Worm (Caenorhabditis elegans): Measurements from ENCODE around the gene egl-44.

egl-44 gene

DNA sequence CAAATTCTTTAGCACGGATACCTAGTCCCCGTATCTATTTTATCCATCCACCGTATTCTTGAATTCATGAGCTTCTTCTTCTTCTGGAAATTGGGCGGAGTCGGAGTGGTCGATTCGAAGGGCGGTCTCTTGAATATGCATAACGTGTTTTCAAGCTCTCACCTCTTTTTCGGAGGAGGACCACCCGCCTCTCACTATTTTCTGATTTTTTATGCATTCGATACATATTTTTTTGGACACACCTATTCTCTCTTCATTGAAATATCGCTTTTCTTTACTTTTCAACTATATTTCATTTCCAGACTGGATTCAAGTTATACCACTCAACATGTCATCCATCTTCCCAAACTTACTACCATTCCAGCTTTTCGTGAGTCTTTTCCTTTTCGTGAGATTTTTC, at the start of gene egl-44:
egl-44 (plus strand) TSS at position 301 of the 400 bp plus-strand sequence.
- TF ChIP-seq flt-1 (GFP tag; IDR thresholded peaks at IDR 0.05), result no peak
- TF ChIP-seq T22C8.4 (GFP tag; IDR thresholded peaks at IDR 0.05), result no peak
- TF ChIP-seq cog-1 (tag; optimal IDR thresholded peaks at IDR 0.05), result no peak
- no peak for TF ChIP-seq tab-1 (GFP tag; IDR thresholded peaks at IDR 0.05)
- no peak for TF ChIP-seq klf-2 (GFP tag; conservative IDR thresholded peaks at IDR 0.05)
- TF ChIP-seq med-1 (GFP tag; optimal IDR thresholded peaks at IDR 0.05; ENCODE audit: insufficient read depth), result no peak
- no peak for TF ChIP-seq ztf-29 (GFP tag; IDR thresholded peaks at IDR 0.05)

DNA sequence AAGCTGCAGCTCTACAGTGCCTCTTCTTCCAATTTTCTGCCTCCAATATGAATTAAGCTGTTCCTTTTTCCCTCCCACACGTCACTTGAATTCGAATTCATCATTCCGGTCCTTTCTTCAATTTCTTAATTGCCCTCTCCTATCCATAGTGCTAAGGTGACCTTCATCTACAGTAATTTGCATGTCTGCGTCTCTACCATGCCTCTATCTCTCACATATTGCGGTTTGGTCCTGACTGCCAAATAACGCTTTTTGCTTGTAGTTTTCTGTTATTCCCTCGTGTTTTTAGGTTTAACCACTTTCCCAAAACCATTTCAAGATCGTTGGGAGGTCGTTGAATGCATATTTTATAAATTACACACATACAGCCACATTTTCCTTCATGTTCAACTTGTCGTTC, 47.9 kb upstream of the egl-44 start:
- TF ChIP-seq tab-1 (GFP tag; IDR thresholded peaks at IDR 0.05) (no peak), cog-1 (tag; optimal IDR thresholded peaks at IDR 0.05) (no peak), T22C8.4 (GFP tag; IDR thresholded peaks at IDR 0.05) (no peak)

DNA sequence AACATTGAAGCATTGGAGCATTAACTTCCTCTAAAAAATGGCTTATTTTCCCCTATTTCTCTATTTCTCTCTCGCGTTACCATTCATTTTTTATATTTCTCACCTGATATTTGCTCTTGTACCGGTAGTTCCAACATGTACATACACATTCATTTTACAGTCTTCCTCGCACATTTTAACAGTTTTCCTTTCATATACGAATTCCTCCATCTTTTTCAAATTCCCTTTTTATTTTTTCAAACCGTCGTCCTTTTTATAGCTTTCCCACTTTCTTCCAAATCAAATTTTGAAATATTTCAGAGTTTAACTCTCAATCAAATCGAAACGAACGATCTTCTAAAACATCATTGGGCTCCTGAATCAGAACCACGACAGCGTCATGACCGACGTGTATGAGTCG, 44.4 kb upstream of the egl-44 start, which contains the start of gene rfip-1:
rfip-1 (plus strand) TSS at position 301 of the 400 bp plus-strand sequence.
- TF ChIP-seq flt-1 (GFP tag; IDR thresholded peaks at IDR 0.05), result no peak
- TF ChIP-seq tab-1 (GFP tag; IDR thresholded peaks at IDR 0.05), result no peak
- no peak for TF ChIP-seq ref-1 (GFP tag; conservative IDR thresholded peaks at IDR 0.05)
- no peak for TF ChIP-seq T22C8.4 (GFP tag; IDR thresholded peaks at IDR 0.05)
- TF ChIP-seq ztf-29 (GFP tag; IDR thresholded peaks at IDR 0.05), result no peak
- TF ChIP-seq klf-2 (GFP tag; conservative IDR thresholded peaks at IDR 0.05), result no peak
- no peak for TF ChIP-seq ztf-23 (GFP tag; IDR thresholded peaks at IDR 0.05)
- no peak for TF ChIP-seq cog-1 (tag; optimal IDR thresholded peaks at IDR 0.05)
- no peak for TF ChIP-seq med-1 (GFP tag; optimal IDR thresholded peaks at IDR 0.05; ENCODE audit: insufficient read depth)

DNA sequence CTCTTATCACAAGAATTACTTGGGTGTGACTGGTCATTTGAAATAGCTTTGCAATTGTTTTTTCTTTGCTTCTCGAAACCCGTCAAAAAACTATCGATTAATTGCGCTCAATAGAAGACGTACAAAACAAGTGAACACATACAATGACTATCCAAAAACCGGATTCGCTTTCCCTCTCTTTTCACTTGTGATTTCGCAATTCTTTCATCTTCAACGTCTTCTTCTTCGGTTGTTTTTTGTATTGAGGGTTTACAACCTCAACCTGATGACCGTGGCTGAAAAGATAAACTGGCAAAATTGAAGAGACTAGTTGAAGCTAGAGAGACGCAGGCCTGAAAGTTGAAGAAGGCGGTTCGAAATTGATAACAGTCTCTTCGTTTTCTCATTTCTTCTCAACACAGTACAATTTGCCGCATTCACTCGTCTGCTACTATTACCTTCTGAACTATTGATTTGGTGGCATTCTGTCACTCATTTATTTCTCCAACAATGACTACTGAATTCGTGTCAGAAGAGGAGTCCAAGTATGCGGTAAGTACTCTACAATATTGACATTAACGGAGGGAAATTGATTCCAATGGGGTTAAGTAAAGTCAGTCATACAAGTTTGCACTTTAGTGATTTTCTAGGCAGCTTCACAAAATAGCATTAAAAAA, 42.5 kb upstream of the egl-44 start:
- no peak for TF ChIP-seq klf-2 (GFP tag; conservative IDR thresholded peaks at IDR 0.05)
- no peak for TF ChIP-seq med-1 (GFP tag; optimal IDR thresholded peaks at IDR 0.05; ENCODE audit: insufficient read depth)
- TF ChIP-seq T22C8.4 (GFP tag; IDR thresholded peaks at IDR 0.05), result no peak
- no peak for TF ChIP-seq ztf-23 (GFP tag; IDR thresholded peaks at IDR 0.05)
- TF ChIP-seq cog-1 (tag; optimal IDR thresholded peaks at IDR 0.05), result no peak
- no peak for TF ChIP-seq ztf-29 (GFP tag; IDR thresholded peaks at IDR 0.05)

DNA sequence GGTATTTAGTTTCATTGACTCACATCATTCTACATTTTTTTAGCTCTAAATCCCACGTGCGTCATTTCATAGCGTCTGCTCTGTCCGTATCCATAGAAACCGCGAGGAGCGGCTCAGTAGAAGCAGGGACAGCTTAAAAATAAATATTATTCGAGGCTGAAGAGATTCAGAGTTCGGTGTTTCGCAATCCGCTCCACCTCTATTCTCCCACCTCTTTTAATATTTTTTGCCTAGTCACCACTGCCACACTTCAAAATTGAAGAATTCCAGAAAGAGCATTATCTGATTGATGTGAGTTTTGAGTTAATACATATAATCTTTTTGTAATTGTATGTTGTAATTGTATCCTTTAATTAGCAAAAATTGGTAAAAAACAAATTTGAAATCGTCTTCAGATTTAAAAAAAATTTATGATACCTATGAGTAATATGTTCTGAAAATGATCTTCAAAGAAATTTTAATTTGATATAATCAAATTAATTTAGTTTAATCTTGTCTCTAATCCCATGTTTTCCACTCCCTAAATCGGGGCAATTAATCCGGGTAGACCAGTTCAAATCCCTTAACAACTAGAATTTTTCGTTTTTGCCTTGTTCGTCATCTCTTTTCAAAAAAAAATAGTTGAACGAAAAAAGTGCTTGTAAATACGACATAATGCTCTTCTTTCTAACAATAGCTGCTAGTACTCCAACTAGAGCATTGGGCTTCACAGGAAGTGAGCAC, 39.0 kb upstream of the egl-44 start:
- no peak for TF ChIP-seq cog-1 (tag; optimal IDR thresholded peaks at IDR 0.05)
- TF ChIP-seq flt-1 (GFP tag; IDR thresholded peaks at IDR 0.05), result no peak
- TF ChIP-seq klf-2 (GFP tag; conservative IDR thresholded peaks at IDR 0.05), result no peak
- TF ChIP-seq ztf-29 (GFP tag; IDR thresholded peaks at IDR 0.05), result no peak
- no peak for TF ChIP-seq med-1 (GFP tag; optimal IDR thresholded peaks at IDR 0.05; ENCODE audit: insufficient read depth)
- no peak for TF ChIP-seq ztf-23 (GFP tag; IDR thresholded peaks at IDR 0.05)
- TF ChIP-seq tab-1 (GFP tag; IDR thresholded peaks at IDR 0.05), result no peak
- TF ChIP-seq T22C8.4 (GFP tag; IDR thresholded peaks at IDR 0.05), result no peak
- TF ChIP-seq ref-1 (GFP tag; conservative IDR thresholded peaks at IDR 0.05), result no peak

DNA sequence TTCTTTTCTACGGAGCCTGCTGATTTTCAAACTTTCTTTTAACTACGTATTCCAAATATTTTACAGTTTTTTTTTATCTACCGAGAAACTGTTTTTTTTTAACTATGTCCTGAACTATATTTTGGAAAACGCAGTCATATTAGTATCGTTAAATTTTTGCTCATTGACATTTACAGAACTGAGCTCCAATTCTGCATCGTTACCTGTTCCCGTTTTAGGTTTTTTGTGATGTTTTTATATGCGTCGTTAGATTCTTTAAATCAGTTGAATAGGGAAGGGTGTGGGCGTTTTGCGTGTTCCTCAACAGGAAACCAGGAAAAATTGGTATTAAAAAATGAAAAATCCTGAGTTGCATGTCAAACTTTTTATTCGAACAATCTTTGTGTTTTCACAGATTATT, 35.8 kb upstream of the egl-44 start:
- TF ChIP-seq tab-1 (GFP tag; IDR thresholded peaks at IDR 0.05) (no peak), ztf-29 (GFP tag; IDR thresholded peaks at IDR 0.05) (no peak), T22C8.4 (GFP tag; IDR thresholded peaks at IDR 0.05) (no peak), med-1 (GFP tag; optimal IDR thresholded peaks at IDR 0.05; ENCODE audit: insufficient read depth) (no peak), flt-1 (GFP tag; IDR thresholded peaks at IDR 0.05) (no peak), cog-1 (tag; optimal IDR thresholded peaks at IDR 0.05) (no peak), ref-1 (GFP tag; conservative IDR thresholded peaks at IDR 0.05) (no peak), ztf-23 (GFP tag; IDR thresholded peaks at IDR 0.05) (no peak), klf-2 (GFP tag; conservative IDR thresholded peaks at IDR 0.05) (no peak)

DNA sequence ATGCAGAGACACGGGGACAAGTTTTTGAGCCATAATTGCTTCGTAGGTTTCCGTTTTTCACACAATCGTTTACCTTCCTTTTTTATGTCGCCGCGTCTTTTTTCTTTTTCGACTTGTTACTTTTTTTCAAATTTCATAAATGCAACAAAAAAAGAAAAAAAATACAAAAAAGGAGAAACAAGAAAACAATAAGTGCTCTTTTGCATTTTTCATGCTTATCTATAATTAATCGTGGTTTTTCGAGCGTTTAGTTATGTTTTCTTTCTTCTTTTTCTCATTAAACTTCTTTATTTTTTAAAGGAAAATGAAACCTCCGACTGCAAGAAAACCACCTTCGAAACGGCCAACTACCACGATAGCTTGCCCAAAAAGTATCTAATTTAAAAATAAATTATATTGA, 32.7 kb upstream of the egl-44 start, which contains the start of gene F59G1.4:
F59G1.4 (plus strand) TSS at position 301 of the 400 bp plus-strand sequence.
- TF ChIP-seq klf-2 (GFP tag; conservative IDR thresholded peaks at IDR 0.05) (no peak), med-1 (GFP tag; optimal IDR thresholded peaks at IDR 0.05; ENCODE audit: insufficient read depth) (no peak), T22C8.4 (GFP tag; IDR thresholded peaks at IDR 0.05) (no peak), ref-1 (GFP tag; conservative IDR thresholded peaks at IDR 0.05) (no peak), ztf-29 (GFP tag; IDR thresholded peaks at IDR 0.05) (no peak), ztf-23 (GFP tag; IDR thresholded peaks at IDR 0.05) (no peak), cog-1 (tag; optimal IDR thresholded peaks at IDR 0.05) (no peak), flt-1 (GFP tag; IDR thresholded peaks at IDR 0.05) (no peak), tab-1 (GFP tag; IDR thresholded peaks at IDR 0.05) (no peak)

DNA sequence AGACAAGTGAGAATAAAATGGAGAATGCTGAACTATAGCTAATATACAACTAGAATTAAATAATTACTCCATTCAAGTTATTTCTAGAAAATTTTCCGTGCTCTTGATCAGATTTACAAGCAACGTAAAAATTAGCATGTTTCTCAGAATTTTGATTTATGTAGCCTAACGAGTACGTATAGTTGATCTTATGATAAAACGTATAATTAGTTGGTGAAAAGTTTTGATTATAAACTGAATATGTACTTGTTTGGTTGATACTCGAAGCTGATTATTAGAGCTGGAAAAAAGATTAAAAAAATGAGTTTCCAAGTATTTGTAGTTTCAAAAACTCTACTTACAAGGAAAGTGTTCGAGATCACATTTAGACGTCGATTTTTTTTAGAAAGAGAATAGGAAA, 32.1 kb upstream of the egl-44 start:
- no peak for TF ChIP-seq klf-2 (GFP tag; conservative IDR thresholded peaks at IDR 0.05)
- TF ChIP-seq med-1 (GFP tag; optimal IDR thresholded peaks at IDR 0.05; ENCODE audit: insufficient read depth), result no peak
- TF ChIP-seq ztf-23 (GFP tag; IDR thresholded peaks at IDR 0.05), result no peak
- TF ChIP-seq cog-1 (tag; optimal IDR thresholded peaks at IDR 0.05), result no peak
- no peak for TF ChIP-seq flt-1 (GFP tag; IDR thresholded peaks at IDR 0.05)
- no peak for TF ChIP-seq T22C8.4 (GFP tag; IDR thresholded peaks at IDR 0.05)
- no peak for TF ChIP-seq ztf-29 (GFP tag; IDR thresholded peaks at IDR 0.05)
- no peak for TF ChIP-seq ref-1 (GFP tag; conservative IDR thresholded peaks at IDR 0.05)

DNA sequence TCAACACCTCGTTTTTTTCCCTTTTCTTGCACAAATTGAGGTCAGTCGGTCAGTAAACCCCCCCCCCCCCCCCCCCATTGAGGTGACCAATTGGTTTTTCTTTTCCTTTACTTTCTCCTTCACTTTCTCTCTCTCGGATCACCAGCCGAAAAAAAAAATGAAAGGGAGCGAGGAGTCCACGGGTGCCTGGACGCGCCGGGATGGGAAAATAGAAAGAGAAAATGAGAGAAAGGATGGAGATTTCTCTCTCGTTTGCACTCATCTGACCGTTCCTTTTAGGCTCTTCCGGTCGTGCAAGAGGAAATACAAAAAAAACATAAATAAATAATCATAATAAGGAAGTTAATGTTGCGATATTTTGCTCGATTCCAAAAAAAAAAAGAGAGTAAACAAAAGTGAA, 29.5 kb upstream of the egl-44 start:
- TF ChIP-seq ref-1 (GFP tag; conservative IDR thresholded peaks at IDR 0.05) (no peak), med-1 (GFP tag; optimal IDR thresholded peaks at IDR 0.05; ENCODE audit: insufficient read depth) (no peak), T22C8.4 (GFP tag; IDR thresholded peaks at IDR 0.05) (no peak), tab-1 (GFP tag; IDR thresholded peaks at IDR 0.05) (no peak), cog-1 (tag; optimal IDR thresholded peaks at IDR 0.05) (no peak), ztf-29 (GFP tag; IDR thresholded peaks at IDR 0.05) (no peak), flt-1 (GFP tag; IDR thresholded peaks at IDR 0.05) (no peak), ztf-23 (GFP tag; IDR thresholded peaks at IDR 0.05) (no peak), klf-2 (GFP tag; conservative IDR thresholded peaks at IDR 0.05) (no peak)

Measured in whole organism, midembryonic.